Fruit fly (Drosophila melanogaster) whole organism, pupa: Measurements from ENCODE around the gene Rab8.

Source experiments
- CG10348 ChIP-seq: fragments of 200-800 bp; sonication (Bioruptor generic); IDR thresholded peaks from 2 replicates; pipeline ENCODE4 v1.3.6; 2022; ENCODE audit warnings: missing biosample characterization, missing genetic modification characterization
- CG12605 ChIP-seq: fragments of 200-800 bp; sonication (Bioruptor generic); IDR thresholded peaks from 2 replicates; pipeline ENCODE4 v1.3.6; 2022; ENCODE audit warnings: missing biosample characterization, missing genetic modification characterization
- CG15710 ChIP-seq: fragments of 200-800 bp; sonication (Bioruptor generic); optimal IDR thresholded peaks from 2 replicates; lab custom pipeline; 2018; ENCODE audit warnings: missing biosample characterization, mild to moderate bottlenecking, missing genetic modification characterization, moderate library complexity
- CG17806 ChIP-seq: fragments of 200-800 bp; sonication (Bioruptor generic); optimal IDR thresholded peaks from 2 replicates; lab custom pipeline; 2018; ENCODE audit warnings: missing biosample characterization, mild to moderate bottlenecking, missing genetic modification characterization, moderate library complexity
- CG32121 ChIP-seq: fragments of 200-800 bp; sonication (Bioruptor generic); IDR thresholded peaks from 2 replicates; pipeline ENCODE4 v1.3.6; 2022; ENCODE audit warnings: missing biosample characterization, missing genetic modification characterization
- CG34367 ChIP-seq: fragments of 200-800 bp; sonication (Bioruptor generic); optimal IDR thresholded peaks from 2 replicates; lab custom pipeline; 2018; ENCODE audit warnings: missing biosample characterization, mild to moderate bottlenecking, missing genetic modification characterization
- CG4496 ChIP-seq: fragments of 200-800 bp; sonication (Bioruptor generic); IDR thresholded peaks from 3 replicates; pipeline ENCODE4 v1.3.6; 2022; ENCODE audit warnings: missing biosample characterization, missing genetic modification characterization
- CG8159 ChIP-seq: fragments of 200-800 bp; sonication (Bioruptor generic); optimal IDR thresholded peaks from 3 replicates; lab custom pipeline; 2018; ENCODE audit warnings: missing biosample characterization, mild to moderate bottlenecking, missing genetic modification characterization, moderate library complexity
- CG8301 ChIP-seq: fragments of 200-800 bp; sonication (Bioruptor generic); optimal IDR thresholded peaks from 2 replicates; lab custom pipeline; 2018; ENCODE audit warnings: missing biosample characterization, mild to moderate bottlenecking, missing genetic modification characterization
- CG9948 ChIP-seq: fragments of 200-800 bp; sonication (Bioruptor generic); optimal IDR thresholded peaks from 2 replicates; lab custom pipeline; 2018; ENCODE audit warnings: missing biosample characterization, mild to moderate bottlenecking, missing genetic modification characterization, moderate library complexity
- D1 ChIP-seq: fragments of 200-800 bp; sonication (Bioruptor generic); optimal IDR thresholded peaks from 2 replicates; lab custom pipeline; 2018; ENCODE audit warnings: missing biosample characterization, mild to moderate bottlenecking, missing genetic modification characterization, moderate library complexity
- EcR ChIP-seq: fragments of 200-800 bp; sonication (Bioruptor generic); optimal IDR thresholded peaks from 3 replicates; lab custom pipeline; 2019; ENCODE audit warnings: missing biosample characterization, missing genetic modification characterization, mild to moderate bottlenecking, moderate library complexity, missing genetic modification reagents
- Pif1A ChIP-seq: fragments of 200-800 bp; sonication (Bioruptor generic); optimal IDR thresholded peaks from 3 replicates; lab custom pipeline; 2016; ENCODE audit warnings: missing biosample characterization, missing genetic modification characterization
- Pif1B ChIP-seq: fragments of 200-800 bp; sonication (Bioruptor generic); optimal IDR thresholded peaks from 3 replicates; lab custom pipeline; 2016; ENCODE audit warnings: missing biosample characterization, missing genetic modification characterization

DNA sequence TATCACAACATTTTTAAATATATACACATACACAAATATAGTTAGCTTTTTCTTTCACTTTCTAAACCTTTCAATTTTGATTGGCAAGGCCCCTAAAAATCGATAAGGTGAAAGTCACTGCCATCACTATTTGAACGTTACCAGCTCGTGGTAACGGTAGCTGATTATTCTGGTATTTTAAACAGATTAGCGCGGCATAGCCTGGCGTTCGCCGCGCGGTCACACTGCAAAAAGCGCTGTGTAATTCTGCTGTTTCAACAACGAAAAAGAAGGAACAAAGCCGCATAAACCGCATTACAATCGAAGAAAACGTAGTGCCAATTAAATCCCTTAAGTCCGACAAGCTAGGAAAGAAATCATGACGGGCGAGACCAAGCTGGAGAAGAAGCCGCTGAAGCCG lies 44.0 kb upstream of the Rab8 start, which contains the start of gene Rpn1:
- peak; percentile 5 for TF ChIP-seq EcR (GFP tag; lab: Kevin White, UChicago)
- no peak for TF ChIP-seq CG8301 (tag; lab: Kevin White, UChicago)
- TF ChIP-seq CG17806 (tag; lab: Kevin White, UChicago) = no peak
- TF ChIP-seq Pif1A = no peak
- no peak for TF ChIP-seq CG32121 (GFP tag; lab: Robert Waterston, UW)
- TF ChIP-seq Pif1B = no peak
- TF ChIP-seq CG4496 (GFP tag; lab: Robert Waterston, UW) = peak; percentile 44; the same call in 1 of the 3 replicates
- TF ChIP-seq CG10348 (GFP tag; lab: Robert Waterston, UW) = no peak
- no peak for TF ChIP-seq CG34367
- no peak for TF ChIP-seq CG12605 (GFP tag; lab: Robert Waterston, UW)
- no peak for TF ChIP-seq CG9948
- TF ChIP-seq CG8159 = no peak
- TF ChIP-seq D1 (tag; lab: Kevin White, UChicago) = no peak
- no peak for TF ChIP-seq CG15710 (tag; lab: Kevin White, UChicago)
